Fruit fly (Drosophila melanogaster) whole organism, adult: ENCODE data around the gene Doc3.

ENCODE experiments used
- CG11617 ChIP-seq: fragments of 200-800 bp; sonication (Bioruptor generic); optimal IDR thresholded peaks from 2 replicates; lab custom pipeline; 2017; ENCODE audit warnings: mild to moderate bottlenecking, missing biosample characterization, missing genetic modification reagents, missing genetic modification characterization
- CG12768 ChIP-seq: fragments of 200-800 bp; sonication (Bioruptor generic); optimal IDR thresholded peaks from 2 replicates; lab custom pipeline; 2017; ENCODE audit warnings: missing biosample characterization, missing genetic modification characterization, mild to moderate bottlenecking, moderate library complexity, missing genetic modification reagents
- CG14711 ChIP-seq: fragments of 200-800 bp; sonication (Bioruptor generic); optimal IDR thresholded peaks from 2 replicates; lab custom pipeline; 2018; ENCODE audit warnings: missing biosample characterization, mild to moderate bottlenecking, missing genetic modification characterization, moderate library complexity
- CG1620 ChIP-seq: fragments of 200-800 bp; sonication (Bioruptor generic); optimal IDR thresholded peaks from 2 replicates; lab custom pipeline; 2016; ENCODE audit warnings: missing biosample characterization, missing genetic modification characterization
- CG33017 ChIP-seq: fragments of 200-800 bp; sonication (Bioruptor generic); optimal IDR thresholded peaks from 2 replicates; lab custom pipeline; 2018; ENCODE audit warnings: missing biosample characterization, mild to moderate bottlenecking, missing genetic modification characterization, moderate library complexity
- CG5204 ChIP-seq: fragments of 200-800 bp; sonication (Bioruptor generic); optimal IDR thresholded peaks from 2 replicates; lab custom pipeline; 2016; ENCODE audit warnings: missing biosample characterization, missing genetic modification characterization
- CG7045 ChIP-seq: fragments of 200-800 bp; sonication (Bioruptor generic); optimal IDR thresholded peaks from 2 replicates; lab custom pipeline; 2017; ENCODE audit warnings: missing biosample characterization, mild to moderate bottlenecking, missing genetic modification characterization
- CG7101 ChIP-seq: fragments of 200-800 bp; sonication (Bioruptor generic); optimal IDR thresholded peaks from 2 replicates; lab custom pipeline; 2018; ENCODE audit warnings: missing biosample characterization, mild to moderate bottlenecking, missing genetic modification characterization, moderate library complexity
- Clk ChIP-seq: fragments of 200-800 bp; sonication (Bioruptor generic); optimal IDR thresholded peaks from 2 replicates; lab custom pipeline; 2017; ENCODE audit warnings: missing biosample characterization, missing genetic modification characterization
- Crg-1 ChIP-seq: fragments of 200-800 bp; sonication (Bioruptor generic); optimal IDR thresholded peaks from 2 replicates; lab custom pipeline; 2016; ENCODE audit warnings: missing biosample characterization, missing genetic modification characterization
- Hr96 ChIP-seq: fragments of 200-800 bp; sonication (Bioruptor generic); optimal IDR thresholded peaks from 2 replicates; lab custom pipeline; 2016; ENCODE audit warnings: missing biosample characterization, missing genetic modification characterization
- Mnt ChIP-seq: fragments of 200-800 bp; sonication (Bioruptor generic); optimal IDR thresholded peaks from 2 replicates; lab custom pipeline; 2016; ENCODE audit warnings: missing biosample characterization, mild to moderate bottlenecking, missing genetic modification characterization
- bab1 ChIP-seq: fragments of 200-800 bp; sonication (Bioruptor generic); optimal IDR thresholded peaks from 3 replicates; lab custom pipeline; 2019; ENCODE audit warnings: missing biosample characterization, mild to moderate bottlenecking, missing genetic modification characterization, moderate library complexity
- cic ChIP-seq: fragments of 200-800 bp; sonication (Bioruptor generic); optimal IDR thresholded peaks from 2 replicates; lab custom pipeline; 2017; ENCODE audit warnings: missing biosample characterization, mild to moderate bottlenecking, missing genetic modification characterization, moderate library complexity
- cnc ChIP-seq, 2 experiments: fragments of >200 bp; optimal IDR thresholded peaks; 2 replicates each; lab custom pipeline; 2017
- kay ChIP-seq: fragments of 200-800 bp; sonication (Bioruptor generic); peaks from one replicate; lab custom pipeline; 2016; ENCODE audit warnings: missing biosample characterization, missing genetic modification characterization, borderline replicate concordance
- ovo ChIP-seq: fragments of 200-800 bp; sonication (Bioruptor generic); optimal IDR thresholded peaks from 2 replicates; lab custom pipeline; 2016; ENCODE audit warnings: missing biosample characterization, missing genetic modification characterization
- pad ChIP-seq: fragments of 200-800 bp; sonication (Bioruptor generic); optimal IDR thresholded peaks from 3 replicates; lab custom pipeline; 2017; ENCODE audit warnings: missing biosample characterization, missing genetic modification characterization, mild to moderate bottlenecking, moderate library complexity, missing genetic modification reagents
- tj ChIP-seq: fragments of 200-800 bp; sonication (Bioruptor generic); optimal IDR thresholded peaks from 3 replicates; lab custom pipeline; 2017; ENCODE audit warnings: missing biosample characterization, mild to moderate bottlenecking, missing genetic modification characterization, moderate library complexity
- toe ChIP-seq: fragments of 200-800 bp; sonication (Bioruptor generic); optimal IDR thresholded peaks from 2 replicates; lab custom pipeline; 2016; ENCODE audit warnings: missing biosample characterization, missing genetic modification characterization

Gene Doc3

dm6 chr3L:8985132-8985847 is 19.7 kb upstream of the Doc3 start:
- TF ChIP-seq CG1620 (GFP tag; lab: Kevin White, UChicago): no peak
- peak; percentile 37 for TF ChIP-seq Mnt
- peak; percentile 8 for TF ChIP-seq Hr96 (GFP tag; lab: Kevin White, UChicago)
- TF ChIP-seq CG12768 (GFP tag; lab: Kevin White, UChicago): peak; percentile 41
- peak; percentile 7 for TF ChIP-seq kay (GFP tag; lab: Kevin White, UChicago)
- TF ChIP-seq ovo: no peak
- TF ChIP-seq toe (GFP tag; lab: Kevin White, UChicago): no peak
- TF ChIP-seq CG7101: no peak
- peak; percentile 79 for TF ChIP-seq cic (GFP tag; lab: Kevin White, UChicago)
- TF ChIP-seq CG11617: peak; percentile 28
- TF ChIP-seq CG14711 (tag; lab: Kevin White, UChicago): peak; percentile 89
- TF ChIP-seq pad: no peak
- peak; percentile 25 for TF ChIP-seq tj (GFP tag; lab: Kevin White, UChicago)
- no peak for TF ChIP-seq cnc (optimal IDR thresholded peaks at IDR 0.05; lab: Kevin White, UChicago)
- TF ChIP-seq CG5204: no peak
- TF ChIP-seq bab1 (GFP tag; lab: Kevin White, UChicago): no peak
- TF ChIP-seq CG7045 (GFP tag; lab: Kevin White, UChicago): peak; percentile 60
- TF ChIP-seq Crg-1 (GFP tag; lab: Kevin White, UChicago): peak; percentile 19
- peak; percentile 58 for TF ChIP-seq CG33017 (tag; lab: Kevin White, UChicago)
- TF ChIP-seq Clk (GFP tag; lab: Kevin White, UChicago): no peak

- no peak for TF ChIP-seq CG14711 (tag; lab: Kevin White, UChicago)
- peak; percentile 70 for TF ChIP-seq CG33017 (tag; lab: Kevin White, UChicago)
- no peak for TF ChIP-seq Hr96 (GFP tag; lab: Kevin White, UChicago)
- TF ChIP-seq cic (GFP tag; lab: Kevin White, UChicago): peak; percentile 29
- peak; percentile 13 for TF ChIP-seq Clk (GFP tag; lab: Kevin White, UChicago)
- TF ChIP-seq CG11617: no peak
- no peak for TF ChIP-seq toe (GFP tag; lab: Kevin White, UChicago)
- TF ChIP-seq CG7101: peak; percentile 59
- TF ChIP-seq cnc (optimal IDR thresholded peaks at IDR 0.05; lab: Kevin White, UChicago): no peak
- TF ChIP-seq CG7045 (GFP tag; lab: Kevin White, UChicago): no peak
- TF ChIP-seq kay (GFP tag; lab: Kevin White, UChicago): no peak
- TF ChIP-seq tj (GFP tag; lab: Kevin White, UChicago): peak; percentile 25
- peak; percentile 22 for TF ChIP-seq ovo
- TF ChIP-seq CG12768 (GFP tag; lab: Kevin White, UChicago): peak; percentile 44
- no peak for TF ChIP-seq pad
- peak; percentile 45 for TF ChIP-seq Mnt
- peak; percentile 28 for TF ChIP-seq CG1620 (GFP tag; lab: Kevin White, UChicago)
- TF ChIP-seq bab1 (GFP tag; lab: Kevin White, UChicago): no peak
- peak; percentile 5 for TF ChIP-seq Crg-1 (GFP tag; lab: Kevin White, UChicago)
- peak; percentile 64 for TF ChIP-seq CG5204
These were observed 19.1 kb upstream of the Doc3 start, which contains the start of gene Galk for dm6 chr3L:8985848-8986320. TSS of gene Galk (minus strand) at chr3L:8986091.

- TF ChIP-seq bab1 (GFP tag; lab: Kevin White, UChicago) (peak; percentile 10), Crg-1 (GFP tag; lab: Kevin White, UChicago) (no peak)
These were observed 18.4 kb upstream of the Doc3 start, which contains the start of gene CG5068 for dm6 chr3L:8986582-8986981. TSS of gene CG5068 (plus strand) at chr3L:8986710.

- TF ChIP-seq CG12768 (GFP tag; lab: Kevin White, UChicago) (no peak), CG1620 (GFP tag; lab: Kevin White, UChicago) (no peak), cic (GFP tag; lab: Kevin White, UChicago) (no peak), kay (GFP tag; lab: Kevin White, UChicago) (peak; percentile 76), CG11617 (no peak), Hr96 (GFP tag; lab: Kevin White, UChicago) (no peak), Clk (GFP tag; lab: Kevin White, UChicago) (no peak), toe (GFP tag; lab: Kevin White, UChicago) (no peak)
These were observed 14.9 kb upstream of the Doc3 start, which contains the start of gene CG5280 for dm6 chr3L:8990128-8990527. TSS of gene CG5280 (minus strand) at chr3L:8990228.

- peak; percentile 33 for TF ChIP-seq tj (GFP tag; lab: Kevin White, UChicago)
- peak; percentile 64 for TF ChIP-seq CG7045 (GFP tag; lab: Kevin White, UChicago)
- no peak for TF ChIP-seq Hr96 (GFP tag; lab: Kevin White, UChicago)
- peak; percentile 80 for TF ChIP-seq pad
- peak; percentile 57 for TF ChIP-seq Mnt
- no peak for TF ChIP-seq CG5204
- TF ChIP-seq cic (GFP tag; lab: Kevin White, UChicago): no peak
- peak; percentile 59 for TF ChIP-seq CG12768 (GFP tag; lab: Kevin White, UChicago)
- peak; percentile 96 for TF ChIP-seq bab1 (GFP tag; lab: Kevin White, UChicago)
- peak; percentile 90 for TF ChIP-seq CG33017 (tag; lab: Kevin White, UChicago)
- peak; percentile 51 for TF ChIP-seq Clk (GFP tag; lab: Kevin White, UChicago)
- TF ChIP-seq CG7101: peak; percentile 90
- peak; percentile 96 for TF ChIP-seq ovo
- no peak for TF ChIP-seq toe (GFP tag; lab: Kevin White, UChicago)
- peak; percentile 74 for TF ChIP-seq CG1620 (GFP tag; lab: Kevin White, UChicago)
- TF ChIP-seq Crg-1 (GFP tag; lab: Kevin White, UChicago): peak; percentile 37
- TF ChIP-seq CG11617: peak; percentile 64
- no peak for TF ChIP-seq cnc (optimal IDR thresholded peaks at IDR 0.05; lab: Kevin White, UChicago)
- TF ChIP-seq CG14711 (tag; lab: Kevin White, UChicago): peak; percentile 89
- TF ChIP-seq kay (GFP tag; lab: Kevin White, UChicago): no peak
These were observed 8.7 kb upstream of the Doc3 start for dm6 chr3L:8996173-8996767.
